Worm (Caenorhabditis elegans) whole organism, early embryonic: ENCODE results near the gene srsx-11.

ENCODE experiments used
- B0310.2 ChIP-seq: sonication (generic microtip); optimal IDR thresholded peaks from 2 replicates; lab custom pipeline; 2016; ENCODE audit warnings: mild to moderate bottlenecking, missing genetic modification characterization, missing compliant biosample characterization
- F13C5.2 ChIP-seq: sonication (generic microtip); optimal IDR thresholded peaks from 2 replicates; lab custom pipeline; 2017; ENCODE audit warnings: mild to moderate bottlenecking, missing genetic modification characterization, inconsistent platforms, missing compliant biosample characterization
- aly-1 ChIP-seq: sonication (generic microtip); optimal IDR thresholded peaks from 2 replicates; lab custom pipeline; 2016; ENCODE audit warnings: missing genetic modification characterization, missing compliant biosample characterization
- ama-1 ChIP-seq: fragments of 150-350 bp; optimal IDR thresholded peaks from 2 replicates; lab custom pipeline; 2014
- ceh-13 ChIP-seq: fragments of 200-800 bp; sonication (Bioruptor generic); optimal IDR thresholded peaks from 2 replicates; lab custom pipeline; 2018; ENCODE audit warnings: mild to moderate bottlenecking, missing genetic modification characterization, missing compliant biosample characterization
- ceh-36 ChIP-seq: sonication (generic microtip); optimal IDR thresholded peaks from 2 replicates; lab custom pipeline; 2016; ENCODE audit warnings: missing genetic modification characterization, inconsistent platforms, missing compliant biosample characterization
- ets-7 ChIP-seq: sonication (generic microtip); optimal IDR thresholded peaks from 2 replicates; lab custom pipeline; 2016; ENCODE audit warnings: missing genotype, missing genetic modification characterization, missing compliant biosample characterization
- flt-1 ChIP-seq: fragments of 200-800 bp; sonication (Bioruptor generic); IDR thresholded peaks from 2 replicates; pipeline ENCODE4 v1.3.6; 2022; ENCODE audit warnings: missing genetic modification characterization, missing compliant biosample characterization
- hmbx-1 ChIP-seq: sonication (generic microtip); optimal IDR thresholded peaks from 2 replicates; lab custom pipeline; 2016; ENCODE audit warnings: mild to moderate bottlenecking, missing genetic modification characterization, missing compliant biosample characterization
- hnd-1 ChIP-seq: sonication (generic microtip); optimal IDR thresholded peaks from 2 replicates; lab custom pipeline; 2016; ENCODE audit warnings: missing genetic modification characterization, missing compliant biosample characterization
- scrt-1 ChIP-seq: fragments of 200-800 bp; sonication (Bioruptor generic); IDR thresholded peaks from 2 replicates; pipeline ENCODE4 v1.3.6; 2022; ENCODE audit warnings: missing genetic modification characterization, missing compliant biosample characterization
- sea-1 ChIP-seq: fragments of 200-800 bp; sonication (Bioruptor generic); conservative IDR thresholded peaks from 2 replicates; pipeline ENCODE4 v1.3.6; 2022; ENCODE audit warnings: missing genetic modification characterization, missing compliant biosample characterization
- tbx-11 ChIP-seq: fragments of 200-800 bp; sonication (Bioruptor generic); IDR thresholded peaks from 2 replicates; pipeline ENCODE4 v1.3.6; 2022; ENCODE audit warnings: missing genetic modification characterization, missing compliant biosample characterization
- tbx-37 ChIP-seq: fragments of 200-800 bp; sonication (Bioruptor generic); conservative IDR thresholded peaks from 2 replicates; pipeline ENCODE4 v1.3.6; 2022; ENCODE audit warnings: missing genetic modification reagents, missing genetic modification characterization, missing compliant biosample characterization

DNA sequence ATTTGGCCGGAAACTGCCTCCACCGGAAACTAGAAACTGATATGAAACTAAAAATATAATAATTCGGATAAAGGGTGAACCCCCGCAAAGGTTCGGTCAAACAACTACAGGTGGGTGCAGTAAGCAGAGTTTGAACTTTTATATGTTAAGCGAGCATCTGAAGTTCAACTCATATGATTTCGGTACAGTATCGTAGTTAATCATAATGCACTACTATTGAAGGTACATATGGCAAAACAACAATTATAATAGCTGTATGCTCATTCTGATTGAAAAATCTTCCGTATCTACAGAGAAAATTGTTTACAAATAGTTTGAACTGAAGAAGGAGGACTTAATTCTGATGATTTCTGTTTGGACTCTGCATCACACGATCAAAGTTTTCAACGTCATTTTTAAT is 45.7 kb downstream of the srsx-11 start:
- TF ChIP-seq sea-1 (GFP tag; lab: Robert Waterston, UW), result no peak
- no peak for TF ChIP-seq ceh-13 (GFP tag; lab: Kevin White, UChicago)
- TF ChIP-seq hmbx-1 (tag; lab: Kevin White, UChicago), result no peak
- TF ChIP-seq ama-1 (lab: Kevin White, UChicago), result no peak
- no peak for TF ChIP-seq B0310.2
- no peak for TF ChIP-seq flt-1
- no peak for TF ChIP-seq F13C5.2 (tag; lab: Kevin White, UChicago)
- TF ChIP-seq ceh-36 (tag; lab: Kevin White, UChicago), result no peak
- no peak for TF ChIP-seq aly-1 (tag; lab: Kevin White, UChicago)
- TF ChIP-seq hnd-1, result no peak
- TF ChIP-seq scrt-1, result no peak
- TF ChIP-seq tbx-11, result no peak
- TF ChIP-seq ets-7, result no peak
- no peak for TF ChIP-seq tbx-37 (GFP tag; lab: Robert Waterston, UW)
